Fruit fly (Drosophila melanogaster): Measurements from ENCODE around the gene CG5274.
A peak's percentile ranks its signal among the peaks of the same experiment; 100 is the strongest.

CG5274 gene

DNA sequence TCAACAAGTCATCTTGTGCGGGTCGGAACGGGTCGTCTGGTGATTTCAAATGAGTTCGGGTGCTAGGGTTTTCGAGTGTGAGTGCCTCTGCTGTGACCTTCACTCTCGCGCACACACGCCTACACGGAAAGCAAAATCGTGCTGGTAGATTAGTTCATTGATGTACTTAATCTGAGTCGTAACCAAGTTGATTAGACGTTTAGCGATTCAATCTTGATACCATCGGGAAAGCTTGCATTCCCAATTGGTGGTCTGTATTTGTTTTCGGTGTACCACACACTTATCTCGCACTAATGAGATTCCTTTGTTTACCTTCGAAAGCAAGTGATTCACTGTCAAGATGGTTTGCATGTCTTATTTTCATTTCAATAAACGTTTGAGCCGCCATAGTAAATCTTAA, 38.5 kb downstream of the CG5274 start (continued):
- TF ChIP-seq CG32532 (GFP tag; IDR thresholded peaks at IDR 0.05) (peak; percentile 55; the same call in 1 of the 2 replicates), CG10209 (GFP tag; optimal IDR thresholded peaks at IDR 0.05) (peak; percentile 28), Aef1 (GFP tag; IDR thresholded peaks at IDR 0.05) (peak; percentile 57; the same call in 2 of the 3 replicates), Deaf1 (tag; optimal IDR thresholded peaks at IDR 0.05) (peak; percentile 17), dmrt99B (tag; optimal IDR thresholded peaks at IDR 0.05) (peak; percentile 38), ase (GFP tag; IDR thresholded peaks at IDR 0.05) (no peak), CG12744 (GFP tag; optimal IDR thresholded peaks at IDR 0.05) (peak; percentile 37), bowl (GFP tag; IDR thresholded peaks at IDR 0.05) (no peak), CG9817 (tag; optimal IDR thresholded peaks at IDR 0.05) (peak; percentile 8), CG6813 (GFP tag; optimal IDR thresholded peaks at IDR 0.05) (peak; percentile 10), abd-A (tag; optimal IDR thresholded peaks at IDR 0.05) (no peak), esg (GFP tag; conservative IDR thresholded peaks at IDR 0.05) (no peak), CG17568 (GFP tag; optimal IDR thresholded peaks at IDR 0.05) (no peak), sug (tag; optimal IDR thresholded peaks at IDR 0.05) (peak; percentile 79), lab (GFP tag; optimal IDR thresholded peaks at IDR 0.05) (peak; percentile 67), Jarid2 (GFP tag; optimal IDR thresholded peaks at IDR 0.05) (no peak), CG12155 (GFP tag; optimal IDR thresholded peaks at IDR 0.05) (peak; percentile 1), Rx (GFP tag; IDR thresholded peaks at IDR 0.05) (0 out of 2 replicates have a peak, but pooled peaks have one; percentile 21), CG7987 (GFP tag; optimal IDR thresholded peaks at IDR 0.05) (peak; percentile 28), gt (GFP tag; IDR thresholded peaks at IDR 0.05) (no peak), CG43689 (GFP tag; IDR thresholded peaks at IDR 0.05) (peak; percentile 24; the same call in 1 of the 2 replicates), stc (GFP tag; IDR thresholded peaks at IDR 0.05) (no peak), tgo (GFP tag; IDR thresholded peaks at IDR 0.05) (peak; percentile 51; the same call in 1 of the 3 replicates), NK7.1 (GFP tag; optimal IDR thresholded peaks at IDR 0.05) (no peak), ERR (GFP tag; optimal IDR thresholded peaks at IDR 0.05) (peak; percentile 59), CG1603 (tag; optimal IDR thresholded peaks at IDR 0.05) (peak; percentile 47), CG18599 (GFP tag; optimal IDR thresholded peaks at IDR 0.05) (peak; percentile 61), CG13424 (tag; optimal IDR thresholded peaks at IDR 0.05) (peak; percentile 29), ATbp (GFP tag; optimal IDR thresholded peaks at IDR 0.05) (no peak), CG30020 (tag; optimal IDR thresholded peaks at IDR 0.05) (no peak), Side (GFP tag; optimal IDR thresholded peaks at IDR 0.05) (peak; percentile 11), YL-1 (GFP tag; optimal IDR thresholded peaks at IDR 0.05) (no peak), pnt (GFP tag; optimal IDR thresholded peaks at IDR 0.05) (peak; percentile 11), Dbx (GFP tag; IDR thresholded peaks at IDR 0.05) (0 out of 3 replicates have a peak, but pooled peaks have one; percentile 18), CG11695 (GFP tag; IDR thresholded peaks at IDR 0.05) (peak; percentile 66), PHDP (tag; optimal IDR thresholded peaks at IDR 0.05) (peak; percentile 47), her (GFP tag; optimal IDR thresholded peaks at IDR 0.05) (peak; percentile 57), CG1233 (GFP tag; optimal IDR thresholded peaks at IDR 0.05) (no peak), ind (GFP tag; optimal IDR thresholded peaks at IDR 0.05) (peak; percentile 36), CG8089 (GFP tag; optimal IDR thresholded peaks at IDR 0.05) (no peak), jumu (GFP tag; optimal IDR thresholded peaks at IDR 0.05) (peak; percentile 16), Nf-YA (GFP tag; IDR thresholded peaks at IDR 0.05) (no peak), CG1602 (GFP tag; optimal IDR thresholded peaks at IDR 0.05) (no peak), HmgZ (tag; optimal IDR thresholded peaks at IDR 0.05) (peak; percentile 42), E2f1 (GFP tag; IDR thresholded peaks at IDR 0.05) (no peak; the same call in 1 of the 2 replicates), z (GFP tag; IDR thresholded peaks at IDR 0.05) (no peak), CoRest (tag; optimal IDR thresholded peaks at IDR 0.05) (peak; percentile 21), Blimp-1 (GFP tag; optimal IDR thresholded peaks at IDR 0.05) (no peak), CG13287 (GFP tag; IDR thresholded peaks at IDR 0.05; ENCODE audit: partially characterized antibody) (no peak), Max (GFP tag; optimal IDR thresholded peaks at IDR 0.05) (peak; percentile 24)

Data from whole organism, embryonic.